Fruit fly (Drosophila melanogaster) whole organism, prepupa: ENCODE measurements around the gene CG17068.
A peak's percentile ranks its signal among the peaks of the same experiment; 100 is the strongest.

ENCODE experiments used
- Blimp-1 ChIP-seq: fragments of 200-800 bp; sonication (Bioruptor generic); optimal IDR thresholded peaks from 3 replicates; lab custom pipeline; 2017; ENCODE audit warnings: missing biosample characterization, missing genetic modification characterization, mild to moderate bottlenecking, moderate library complexity, missing genetic modification reagents
- CG10631 ChIP-seq: fragments of 200-800 bp; sonication (Bioruptor generic); optimal IDR thresholded peaks from 2 replicates; lab custom pipeline; 2016; ENCODE audit warnings: missing biosample characterization, missing genetic modification characterization
- CG10669 ChIP-seq: fragments of 200-800 bp; sonication (Bioruptor generic); optimal IDR thresholded peaks from 3 replicates; lab custom pipeline; 2018; ENCODE audit warnings: missing biosample characterization, mild to moderate bottlenecking, missing genetic modification characterization, moderate library complexity
- CG11294 ChIP-seq: fragments of 200-800 bp; sonication (Bioruptor generic); IDR thresholded peaks from 2 replicates; pipeline ENCODE4 v1.3.6; 2022; ENCODE audit warnings: missing biosample characterization, missing genetic modification characterization
- CG15336 ChIP-seq: fragments of 200-800 bp; sonication (Bioruptor generic); IDR thresholded peaks from 2 replicates; pipeline ENCODE4 v1.3.6; 2022; ENCODE audit warnings: missing biosample characterization, missing genetic modification characterization
- CG1621 ChIP-seq: fragments of 200-800 bp; sonication (Bioruptor generic); optimal IDR thresholded peaks from 3 replicates; lab custom pipeline; 2018; ENCODE audit warnings: missing biosample characterization, mild to moderate bottlenecking, missing genetic modification characterization
- CG16779 ChIP-seq: fragments of 200-800 bp; sonication (Bioruptor generic); optimal IDR thresholded peaks from 3 replicates; lab custom pipeline; 2017; ENCODE audit warnings: missing biosample characterization, mild to moderate bottlenecking, missing genetic modification characterization
- CG3032 ChIP-seq: fragments of 200-800 bp; optimal IDR thresholded peaks from 2 replicates; lab custom pipeline; 2019; ENCODE audit warnings: missing biosample characterization, mild to moderate bottlenecking, missing genetic modification characterization, moderate library complexity
- CG4318 ChIP-seq: fragments of 200-800 bp; sonication (Bioruptor generic); optimal IDR thresholded peaks from 3 replicates; lab custom pipeline; 2017; ENCODE audit warnings: missing biosample characterization, mild to moderate bottlenecking, missing genetic modification characterization
- CG6163 ChIP-seq: fragments of 200-800 bp; sonication (Bioruptor generic); IDR thresholded peaks from 3 replicates; pipeline ENCODE4 v1.3.6; 2022; ENCODE audit warnings: missing biosample characterization, missing genetic modification characterization
- CG6276 ChIP-seq: fragments of 200-800 bp; sonication (Bioruptor generic); optimal IDR thresholded peaks from 2 replicates; lab custom pipeline; 2017; ENCODE audit warnings: missing biosample characterization, mild to moderate bottlenecking, missing genetic modification characterization
- CG6792 ChIP-seq: fragments of 200-800 bp; sonication (Bioruptor generic); optimal IDR thresholded peaks from 3 replicates; lab custom pipeline; 2016; ENCODE audit warnings: missing biosample characterization, missing genetic modification characterization
- CG6808 ChIP-seq: fragments of 200-800 bp; sonication (Bioruptor generic); optimal IDR thresholded peaks from 3 replicates; lab custom pipeline; 2017; ENCODE audit warnings: missing biosample characterization, missing genetic modification characterization, mild to moderate bottlenecking, moderate library complexity, missing genetic modification reagents
- CG6854 ChIP-seq: fragments of 200-800 bp; sonication (Bioruptor generic); optimal IDR thresholded peaks from 2 replicates; lab custom pipeline; 2017; ENCODE audit warnings: missing biosample characterization, mild to moderate bottlenecking, missing genetic modification characterization
- CG7368 ChIP-seq: fragments of 200-800 bp; sonication (Bioruptor generic); optimal IDR thresholded peaks from 3 replicates; lab custom pipeline; 2016; ENCODE audit warnings: missing biosample characterization, missing genetic modification characterization
- CG8119 ChIP-seq: fragments of 200-800 bp; sonication (Bioruptor generic); IDR thresholded peaks from 3 replicates; pipeline ENCODE4 v1.3.6; 2022; ENCODE audit warnings: missing biosample characterization, missing genetic modification characterization
- CG9139 ChIP-seq: fragments of 200-800 bp; sonication (Bioruptor generic); optimal IDR thresholded peaks from 3 replicates; lab custom pipeline; 2017; ENCODE audit warnings: missing biosample characterization, mild to moderate bottlenecking, missing genetic modification characterization
- Eip75B ChIP-seq: fragments of 200-800 bp; sonication (Bioruptor generic); optimal IDR thresholded peaks from 3 replicates; lab custom pipeline; 2016; ENCODE audit warnings: missing biosample characterization, missing genetic modification characterization
- Eip78C ChIP-seq: fragments of 200-800 bp; sonication (Bioruptor generic); peaks from one replicate; lab custom pipeline; 2016; ENCODE audit warnings: missing biosample characterization, missing genetic modification characterization
- Gug ChIP-seq: fragments of 200-800 bp; sonication (Bioruptor generic); IDR thresholded peaks from 2 replicates; pipeline ENCODE4 v1.3.6; 2022; ENCODE audit warnings: missing biosample characterization, missing genetic modification characterization
- Hr4 ChIP-seq: fragments of 200-800 bp; sonication (Bioruptor generic); optimal IDR thresholded peaks from 3 replicates; lab custom pipeline; 2016; ENCODE audit warnings: missing biosample characterization, missing genetic modification characterization
- Met ChIP-seq: fragments of 200-800 bp; sonication (Bioruptor generic); optimal IDR thresholded peaks from 3 replicates; lab custom pipeline; 2016; ENCODE audit warnings: missing biosample characterization, missing genetic modification characterization
- OdsH ChIP-seq: fragments of 200-800 bp; sonication (Bioruptor generic); optimal IDR thresholded peaks from 3 replicates; lab custom pipeline; 2016; ENCODE audit warnings: missing biosample characterization, missing genetic modification characterization
- Sox102F ChIP-seq: fragments of 200-800 bp; sonication (Bioruptor generic); optimal IDR thresholded peaks from 2 replicates; lab custom pipeline; 2016; ENCODE audit warnings: missing biosample characterization, mild to moderate bottlenecking, missing genetic modification characterization
- Sox14 ChIP-seq: fragments of 200-800 bp; sonication (Bioruptor generic); optimal IDR thresholded peaks from 3 replicates; lab custom pipeline; 2016; ENCODE audit warnings: missing biosample characterization, missing genetic modification characterization
- achi ChIP-seq: fragments of 200-800 bp; sonication (Bioruptor generic); optimal IDR thresholded peaks from 3 replicates; lab custom pipeline; 2016; ENCODE audit warnings: missing biosample characterization, missing genetic modification characterization
- cyc ChIP-seq: fragments of 200-800 bp; sonication (Bioruptor generic); optimal IDR thresholded peaks from 3 replicates; lab custom pipeline; 2016; ENCODE audit warnings: missing biosample characterization, missing genetic modification characterization
- dac ChIP-seq: fragments of 200-800 bp; sonication (Bioruptor generic); optimal IDR thresholded peaks from 2 replicates; lab custom pipeline; 2017; ENCODE audit warnings: missing biosample characterization, mild to moderate bottlenecking, missing genetic modification characterization
- dsx ChIP-seq: fragments of 200-800 bp; optimal IDR thresholded peaks from 3 replicates; lab custom pipeline; 2019; ENCODE audit warnings: missing biosample characterization, mild to moderate bottlenecking, missing genetic modification characterization, moderate library complexity; ENCODE audit not compliant: poor library complexity, severe bottlenecking
- fd59A ChIP-seq: fragments of 200-800 bp; sonication (Bioruptor generic); optimal IDR thresholded peaks from 2 replicates; lab custom pipeline; 2017; ENCODE audit warnings: missing biosample characterization, mild to moderate bottlenecking, missing genetic modification characterization, missing genetic modification reagents
- fkh ChIP-seq: fragments of 200-800 bp; sonication (Bioruptor generic); optimal IDR thresholded peaks from 3 replicates; lab custom pipeline; 2017; ENCODE audit warnings: missing biosample characterization, mild to moderate bottlenecking, missing genetic modification characterization, moderate library complexity
- lz ChIP-seq: fragments of 200-800 bp; sonication (Bioruptor generic); optimal IDR thresholded peaks from 3 replicates; lab custom pipeline; 2016; ENCODE audit warnings: missing biosample characterization, missing genetic modification characterization
- net ChIP-seq: fragments of 200-800 bp; sonication (Bioruptor generic); optimal IDR thresholded peaks from 3 replicates; lab custom pipeline; 2016; ENCODE audit warnings: missing biosample characterization, missing genetic modification characterization
- pdm3 ChIP-seq: fragments of 200-800 bp; sonication (Bioruptor generic); optimal IDR thresholded peaks from 3 replicates; lab custom pipeline; 2016; ENCODE audit warnings: missing biosample characterization, missing genetic modification characterization
- salr ChIP-seq, 2 experiments: fragments of 200-800 bp; sonication (Bioruptor generic); optimal IDR thresholded peaks; 3 replicates each; lab custom pipeline; 2016 to 2018; ENCODE audit warnings: missing biosample characterization in 2 of 2, missing genetic modification characterization in 2 of 2, mild to moderate bottlenecking in 1 of 2
- spab ChIP-seq: fragments of 200-800 bp; sonication (Bioruptor generic); optimal IDR thresholded peaks from 2 replicates; lab custom pipeline; 2017; ENCODE audit warnings: missing biosample characterization, mild to moderate bottlenecking, missing genetic modification characterization, missing genetic modification reagents
- ss ChIP-seq, 2 experiments: fragments of 200-800 bp; sonication (Bioruptor generic); optimal IDR thresholded peaks; 2 replicates in 1 of 2; 3 replicates in 1 of 2; lab custom pipeline; 2017 to 2018; ENCODE audit warnings: mild to moderate bottlenecking in 2 of 2, missing biosample characterization in 2 of 2, missing genetic modification characterization in 2 of 2, moderate library complexity in 1 of 2
- svp ChIP-seq: fragments of 200-800 bp; sonication (Bioruptor generic); peaks from one replicate; lab custom pipeline; 2016; ENCODE audit warnings: missing biosample characterization, missing genetic modification characterization
- vri ChIP-seq: fragments of 200-800 bp; sonication (Bioruptor generic); optimal IDR thresholded peaks from 3 replicates; lab custom pipeline; 2016; ENCODE audit warnings: missing biosample characterization, mild to moderate bottlenecking, missing genetic modification characterization

The CG17068 gene

DNA sequence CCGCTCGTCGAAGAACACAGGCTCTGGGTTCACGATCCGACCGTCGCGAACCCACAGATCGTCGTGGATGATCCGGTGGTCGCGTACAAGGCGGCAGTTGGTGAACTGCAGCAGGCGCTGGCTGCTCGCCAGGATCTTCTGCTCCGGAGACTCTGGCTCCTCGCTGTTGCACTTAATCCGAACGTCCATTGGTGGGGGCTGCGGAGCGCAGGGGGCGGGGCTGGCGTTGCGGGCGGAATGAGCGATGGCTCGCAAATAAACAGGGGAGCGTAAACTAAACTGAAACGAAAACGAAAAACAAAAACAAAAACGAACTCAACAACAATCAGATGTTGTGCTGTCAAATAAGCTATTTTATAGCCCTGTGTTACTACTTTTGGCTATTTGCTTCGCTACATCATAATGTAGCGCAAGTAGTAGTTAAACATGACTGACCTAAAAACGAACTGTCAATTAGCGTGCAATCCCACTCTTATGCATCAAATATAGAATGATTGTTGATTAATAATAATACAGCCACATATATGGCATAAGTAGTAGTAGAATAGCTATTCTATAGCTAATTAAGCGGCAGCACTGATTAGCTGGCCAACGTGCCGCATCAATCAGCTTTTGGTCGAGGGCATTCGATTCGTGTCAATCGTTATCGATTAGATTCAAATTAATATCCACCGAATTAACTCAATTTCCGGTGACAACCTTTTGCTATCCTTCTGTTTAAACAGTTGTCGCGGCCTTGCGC, 6.1 kb upstream of the CG17068 start, which contains the start of gene CG17065 (continued):
- TF ChIP-seq Gug (GFP tag; lab: Robert Waterston, UW) (no peak), Eip78C (GFP tag; lab: Kevin White, UChicago) (peak; percentile 72), Met (peak; percentile 24), CG16779 (no peak), Eip75B (GFP tag; lab: Kevin White, UChicago) (peak; percentile 20), pdm3 (GFP tag; lab: Kevin White, UChicago) (peak; percentile 13), net (GFP tag; lab: Kevin White, UChicago) (no peak), CG3032 (tag; lab: Kevin White, UChicago) (peak; percentile 1), Sox14 (GFP tag; lab: Kevin White, UChicago) (peak; percentile 39), CG6792 (GFP tag; lab: Kevin White, UChicago) (no peak), CG11294 (GFP tag; lab: Robert Waterston, UW) (no peak), CG15336 (GFP tag; lab: Robert Waterston, UW) (no peak), svp (peak; percentile 57), CG7368 (GFP tag; lab: Kevin White, UChicago) (no peak), Sox102F (GFP tag; lab: Kevin White, UChicago) (no peak), fd59A (no peak), dac (GFP tag; lab: Kevin White, UChicago) (no peak), CG6163 (GFP tag; lab: Robert Waterston, UW) (no peak), CG6276 (GFP tag; lab: Kevin White, UChicago) (no peak), CG4318 (GFP tag; lab: Kevin White, UChicago) (no peak), vri (GFP tag; lab: Kevin White, UChicago) (no peak), OdsH (GFP tag; lab: Kevin White, UChicago) (no peak), achi (GFP tag; lab: Kevin White, UChicago) (no peak), CG6854 (no peak), spab (GFP tag; lab: Kevin White, UChicago) (no peak), CG6808 (GFP tag; lab: Kevin White, UChicago) (no peak), cyc (GFP tag; lab: Kevin White, UChicago) (no peak), CG9139 (GFP tag; lab: Kevin White, UChicago) (no peak), Blimp-1 (no peak), dsx (no peak), CG10631 (GFP tag; lab: Kevin White, UChicago) (peak; percentile 7), salr (GFP tag; optimal IDR thresholded peaks at IDR 0.05; lab: Kevin White, UChicago) (no peak), lz (GFP tag; lab: Kevin White, UChicago) (peak; percentile 38), Hr4 (GFP tag; lab: Kevin White, UChicago) (peak; percentile 26), fkh (GFP tag; lab: Kevin White, UChicago) (peak; percentile 29)

DNA sequence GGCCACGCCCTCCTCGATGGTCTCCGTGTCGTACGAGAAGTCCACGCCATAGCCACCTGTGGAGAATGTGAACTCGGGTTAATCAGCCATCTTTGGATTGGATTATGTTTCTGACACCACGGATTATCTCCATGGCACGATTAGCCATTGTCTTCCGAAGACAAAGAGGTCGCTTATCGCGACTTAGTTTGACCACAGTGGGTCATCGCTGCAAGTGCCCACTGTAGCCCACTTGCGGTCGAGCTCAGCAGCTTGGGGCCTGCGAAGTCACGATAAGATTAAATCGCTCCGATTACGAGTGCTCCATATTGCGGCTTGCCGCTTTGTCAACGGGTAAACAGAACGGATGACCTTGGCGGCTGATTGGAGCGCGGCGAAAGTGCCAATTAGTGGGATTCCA, 5.1 kb upstream of the CG17068 start:
- TF ChIP-seq CG8119 (GFP tag; lab: Robert Waterston, UW) (no peak), vri (GFP tag; lab: Kevin White, UChicago) (peak; percentile 19), Sox14 (GFP tag; lab: Kevin White, UChicago) (peak; percentile 29), svp (peak; percentile 80), cyc (GFP tag; lab: Kevin White, UChicago) (no peak), Gug (GFP tag; lab: Robert Waterston, UW) (no peak), Eip78C (GFP tag; lab: Kevin White, UChicago) (no peak), Hr4 (GFP tag; lab: Kevin White, UChicago) (no peak)

DNA sequence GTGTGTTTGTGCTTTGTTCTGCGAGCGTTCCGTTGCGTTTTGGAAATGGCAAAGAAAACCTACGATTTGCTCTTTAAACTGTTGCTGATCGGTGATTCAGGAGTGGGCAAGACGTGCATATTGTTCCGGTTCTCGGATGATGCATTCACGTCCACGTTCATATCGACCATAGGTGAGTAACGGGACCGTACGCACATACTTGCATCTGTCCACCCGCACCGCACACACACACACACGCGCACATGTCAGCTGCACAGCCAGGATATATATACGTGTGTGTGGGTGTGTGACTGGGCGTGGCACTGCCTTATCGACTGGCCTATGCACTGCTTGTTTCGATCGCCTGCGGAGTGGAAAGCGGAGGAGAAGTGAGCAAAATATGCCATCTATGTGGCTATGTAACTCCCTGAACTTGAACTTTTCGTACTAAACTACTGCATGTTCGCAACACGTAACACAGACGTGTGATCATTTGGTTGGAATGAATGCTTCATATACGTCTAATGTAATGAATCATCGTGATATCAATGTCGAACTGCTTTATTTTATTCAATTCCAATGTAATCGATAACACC, 780 bp upstream of the CG17068 start:
- TF ChIP-seq Sox14 (GFP tag; lab: Kevin White, UChicago), result peak; percentile 12
- TF ChIP-seq Eip78C (GFP tag; lab: Kevin White, UChicago), result peak; percentile 19
- peak; percentile 31 for TF ChIP-seq CG1621 (tag; lab: Kevin White, UChicago)
- peak; percentile 43 for TF ChIP-seq vri (GFP tag; lab: Kevin White, UChicago)
- TF ChIP-seq svp, result no peak
- TF ChIP-seq ss (GFP tag; optimal IDR thresholded peaks at IDR 0.05; lab: Kevin White, UChicago), result peak in 1 of 2 experiments; percentile 2
- TF ChIP-seq CG10669 (GFP tag; lab: Kevin White, UChicago), result no peak
- no peak for TF ChIP-seq fkh (GFP tag; lab: Kevin White, UChicago)
